Worm (Caenorhabditis elegans): ENCODE results near the gene C06B8.3.

The C06B8.3 gene

DNA sequence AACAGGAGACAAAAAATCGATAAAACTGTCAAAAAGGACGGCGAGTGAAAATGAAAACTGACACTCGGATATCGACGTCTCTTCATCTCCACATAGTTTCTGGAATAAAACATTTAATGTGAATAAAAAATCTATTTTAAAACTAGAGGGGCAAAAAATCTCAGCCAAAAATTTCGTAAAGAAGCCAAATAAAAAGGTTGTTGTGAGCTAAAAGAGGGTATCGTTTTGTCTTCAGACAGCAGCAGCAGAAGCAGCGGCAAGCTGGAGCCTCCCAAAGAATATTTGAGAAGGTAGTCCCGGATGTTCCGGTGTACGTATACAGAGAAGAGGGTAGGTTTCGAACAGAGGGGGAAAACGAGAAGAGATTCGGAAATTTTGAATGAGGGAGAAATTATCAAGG is 37.5 kb upstream of the C06B8.3 start, which contains the start of gene lgc-31:
TSS of gene lgc-31 (minus strand) at position 101 of the 400 bp plus-strand sequence.
- TF ChIP-seq gmeb-2 (tag; optimal IDR thresholded peaks at IDR 0.05) (no peak), nhr-11 (tag; optimal IDR thresholded peaks at IDR 0.05) (no peak), fkh-10 (GFP tag; optimal IDR thresholded peaks at IDR 0.05) (no peak), hlh-13 (GFP tag; optimal IDR thresholded peaks at IDR 0.05) (no peak), ceh-2 (tag; optimal IDR thresholded peaks at IDR 0.05) (no peak), ttx-3 (tag; optimal IDR thresholded peaks at IDR 0.05) (no peak), npax-4 (tag; optimal IDR thresholded peaks at IDR 0.05) (no peak), mec-3 (tag; optimal IDR thresholded peaks at IDR 0.05; ENCODE audit: borderline replicate concordance) (no peak), ceh-19 (GFP tag; optimal IDR thresholded peaks at IDR 0.05) (no peak), ets-4 (tag; optimal IDR thresholded peaks at IDR 0.05) (no peak), pat-9 (tag; optimal IDR thresholded peaks at IDR 0.05) (no peak), pha-2 (tag; optimal IDR thresholded peaks at IDR 0.05) (no peak), F13H6.1 (tag; optimal IDR thresholded peaks at IDR 0.05) (no peak), C08G9.2 (tag; optimal IDR thresholded peaks at IDR 0.05) (no peak), ahr-1 (tag; optimal IDR thresholded peaks at IDR 0.05) (no peak), tbx-7 (tag; optimal IDR thresholded peaks at IDR 0.05) (no peak), pha-4 (tag; optimal IDR thresholded peaks at IDR 0.05) (no peak), C38D4.7 (GFP tag; optimal IDR thresholded peaks at IDR 0.05) (no peak)

DNA sequence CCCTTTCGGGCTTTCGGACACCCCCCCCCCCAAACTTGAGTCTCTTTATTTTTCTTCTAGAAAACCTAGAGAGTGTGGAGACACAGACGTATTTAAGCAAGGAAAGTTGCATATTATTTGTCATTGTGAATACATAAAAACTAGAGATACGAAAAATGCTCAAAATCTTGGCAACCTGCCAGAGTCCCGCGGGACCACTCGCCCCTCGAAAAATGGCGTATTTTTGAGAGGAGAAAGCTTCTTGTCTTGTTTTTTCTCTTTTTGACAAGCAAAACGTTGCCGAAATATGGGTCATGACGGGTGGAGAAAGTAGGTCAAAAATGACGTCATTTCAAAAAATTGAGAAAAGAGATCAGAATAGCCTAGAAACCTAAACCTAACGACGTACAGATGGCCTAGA is 36.0 kb upstream of the C06B8.3 start:
- TF ChIP-seq unc-86 (tag; optimal IDR thresholded peaks at IDR 0.05) (no peak), unc-3 (GFP tag; conservative IDR thresholded peaks at IDR 0.05) (no peak), unc-3 (tag; optimal IDR thresholded peaks at IDR 0.05) (peak; percentile 3)

DNA sequence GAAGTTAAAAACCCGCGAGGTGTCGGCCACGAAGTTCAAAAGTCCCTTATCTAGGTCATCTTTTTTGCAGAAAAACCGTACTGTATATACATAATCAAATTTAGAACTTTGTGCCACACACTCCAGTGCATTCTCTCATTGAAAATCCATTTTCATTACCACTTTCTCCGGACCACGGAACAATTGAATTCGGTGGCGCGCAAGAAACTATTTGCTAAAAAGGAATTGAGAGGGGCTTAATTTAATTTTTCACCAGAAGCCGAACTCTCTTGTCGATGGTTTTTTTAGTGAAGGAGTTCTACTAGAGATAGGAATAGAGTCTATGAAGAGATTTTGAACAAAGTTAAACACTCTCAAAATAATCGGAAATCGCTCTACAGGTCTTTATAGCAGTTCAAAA is 35.4 kb upstream of the C06B8.3 start:
- no peak for TF ChIP-seq K02D7.2 (tag; optimal IDR thresholded peaks at IDR 0.05)
- no peak for TF ChIP-seq elt-2 (tag; optimal IDR thresholded peaks at IDR 0.05)
- TF ChIP-seq ceh-31 (tag; optimal IDR thresholded peaks at IDR 0.05) = peak; percentile 2
- no peak for TF ChIP-seq unc-55 (GFP tag; optimal IDR thresholded peaks at IDR 0.05)
- TF ChIP-seq zip-5 (tag; optimal IDR thresholded peaks at IDR 0.05) = no peak

ce11 chrV:15517413-15517812 is 33.0 kb upstream of the C06B8.3 start, which contains the start of gene F21A3.3:
F21A3.3 (plus strand) TSS chrV:15517713.
- no peak for TF ChIP-seq ceh-30 (tag; optimal IDR thresholded peaks at IDR 0.05)
- no peak for TF ChIP-seq sdc-2 (tag; optimal IDR thresholded peaks at IDR 0.05)
- TF ChIP-seq ets-4 (tag; optimal IDR thresholded peaks at IDR 0.05) = no peak
- no peak for TF ChIP-seq elt-2 (tag; optimal IDR thresholded peaks at IDR 0.05)
- no peak for TF ChIP-seq Y22D7AL.16 (tag; optimal IDR thresholded peaks at IDR 0.05)
- no peak for TF ChIP-seq pha-4 (tag; optimal IDR thresholded peaks at IDR 0.05)
- no peak for TF ChIP-seq ceh-2 (tag; optimal IDR thresholded peaks at IDR 0.05)
- TF ChIP-seq unc-86 (tag; optimal IDR thresholded peaks at IDR 0.05) = no peak

DNA sequence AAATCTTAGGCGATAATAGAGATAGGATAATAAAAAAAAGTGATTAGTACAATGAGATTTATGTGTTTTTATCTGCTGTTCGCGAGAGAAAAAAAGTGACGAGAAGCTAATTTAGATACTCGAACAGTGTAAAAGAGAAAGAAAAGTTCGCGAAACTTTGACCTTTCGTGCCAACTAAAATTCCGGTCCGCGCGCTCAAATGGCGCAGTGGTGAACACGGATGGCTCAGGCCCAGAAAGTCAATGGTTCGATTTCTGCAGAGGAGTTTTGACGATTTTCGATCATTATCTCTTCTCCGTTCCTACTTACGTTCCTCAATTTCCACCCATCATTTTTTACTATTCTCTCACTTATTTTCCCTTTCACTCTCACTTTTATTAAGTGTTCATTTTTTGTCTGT is 32.0 kb upstream of the C06B8.3 start:
- no peak for TF ChIP-seq pax-1 (tag; optimal IDR thresholded peaks at IDR 0.05)
- TF ChIP-seq ahr-1 (tag; optimal IDR thresholded peaks at IDR 0.05) = no peak
- TF ChIP-seq fax-1 (tag; optimal IDR thresholded peaks at IDR 0.05) = no peak
- no peak for TF ChIP-seq pag-3 (tag; optimal IDR thresholded peaks at IDR 0.05; ENCODE audit: borderline replicate concordance)
- TF ChIP-seq ceh-45 (GFP tag; IDR thresholded peaks at IDR 0.05) = no peak
- no peak for TF ChIP-seq unc-55 (GFP tag; optimal IDR thresholded peaks at IDR 0.05)
- TF ChIP-seq unc-42 (tag; optimal IDR thresholded peaks at IDR 0.05) = no peak
- no peak for TF ChIP-seq zip-5 (tag; optimal IDR thresholded peaks at IDR 0.05)
- no peak for TF ChIP-seq odd-2 (tag; optimal IDR thresholded peaks at IDR 0.05)
- TF ChIP-seq eyg-1 (tag; optimal IDR thresholded peaks at IDR 0.05) = no peak
- no peak for TF ChIP-seq lin-11 (tag; optimal IDR thresholded peaks at IDR 0.05)
- TF ChIP-seq dve-1 (tag; optimal IDR thresholded peaks at IDR 0.05) = no peak
- TF ChIP-seq ceh-6 (GFP tag; optimal IDR thresholded peaks at IDR 0.05) = no peak
- no peak for TF ChIP-seq ceh-2 (tag; optimal IDR thresholded peaks at IDR 0.05)
- no peak for TF ChIP-seq ttx-3 (tag; optimal IDR thresholded peaks at IDR 0.05)
- TF ChIP-seq sox-2 (GFP tag; IDR thresholded peaks at IDR 0.05) = no peak
